Fruit fly (Drosophila melanogaster) whole organism, embryonic: ENCODE data around the gene msn.

ENCODE experiments used
- Atf6 ChIP-seq: fragments of 200-800 bp; sonication (Bioruptor generic); IDR thresholded peaks from 2 replicates; pipeline ENCODE4 v1.3.6; 2022; ENCODE audit warnings: missing biosample characterization, missing genetic modification characterization
- Bgb ChIP-seq: fragments of 200-800 bp; sonication (Bioruptor generic); IDR thresholded peaks from 2 replicates; pipeline ENCODE4 v1.3.6; 2022; ENCODE audit warnings: missing biosample characterization, missing genetic modification characterization; ENCODE audit not compliant: partially characterized antibody
- CG10147 ChIP-seq: fragments of 200-800 bp; sonication (Bioruptor generic); optimal IDR thresholded peaks from 2 replicates; lab custom pipeline; 2019; ENCODE audit warnings: missing biosample characterization, mild to moderate bottlenecking, missing genetic modification characterization, moderate library complexity
- CG10654 ChIP-seq: fragments of 200-800 bp; sonication (Bioruptor generic); optimal IDR thresholded peaks from 2 replicates; lab custom pipeline; 2016; ENCODE audit warnings: missing biosample characterization, missing genetic modification characterization
- CG11398 ChIP-seq: fragments of 200-800 bp; sonication (Bioruptor generic); optimal IDR thresholded peaks from 2 replicates; lab custom pipeline; 2016; ENCODE audit warnings: missing biosample characterization, missing genetic modification characterization
- CG12769 ChIP-seq: fragments of 200-800 bp; sonication (Bioruptor generic); optimal IDR thresholded peaks from 2 replicates; lab custom pipeline; 2019; ENCODE audit warnings: missing biosample characterization, mild to moderate bottlenecking, missing genetic modification characterization, moderate library complexity
- CG13424 ChIP-seq: fragments of 200-800 bp; sonication (Bioruptor generic); optimal IDR thresholded peaks from 2 replicates; lab custom pipeline; 2019; ENCODE audit warnings: missing biosample characterization, mild to moderate bottlenecking, missing genetic modification characterization, moderate library complexity
- CG13775 ChIP-seq: fragments of 200-800 bp; sonication (Bioruptor generic); optimal IDR thresholded peaks from 3 replicates; lab custom pipeline; 2017; ENCODE audit warnings: missing biosample characterization, mild to moderate bottlenecking, missing genetic modification characterization
- CG14710 ChIP-seq: fragments of 200-800 bp; sonication (Bioruptor generic); optimal IDR thresholded peaks from 3 replicates; lab custom pipeline; 2019; ENCODE audit warnings: missing biosample characterization, mild to moderate bottlenecking, missing genetic modification characterization, moderate library complexity
- CG15601 ChIP-seq: fragments of 200-800 bp; sonication (Bioruptor generic); optimal IDR thresholded peaks from 3 replicates; lab custom pipeline; 2019; ENCODE audit warnings: missing biosample characterization, mild to moderate bottlenecking, missing genetic modification characterization, moderate library complexity
- CG1647 ChIP-seq: fragments of 200-800 bp; sonication (Bioruptor generic); optimal IDR thresholded peaks from 3 replicates; lab custom pipeline; 2016; ENCODE audit warnings: missing biosample characterization, missing genetic modification characterization
- CG16863 ChIP-seq: fragments of 200-800 bp; sonication (Bioruptor generic); optimal IDR thresholded peaks from 3 replicates; lab custom pipeline; 2016; ENCODE audit warnings: missing biosample characterization, missing genetic modification characterization
- CG17568 ChIP-seq: fragments of 200-800 bp; sonication (Bioruptor generic); optimal IDR thresholded peaks from 2 replicates; lab custom pipeline; 2018; ENCODE audit warnings: missing biosample characterization, mild to moderate bottlenecking, missing genetic modification characterization, moderate library complexity
- CG17612 ChIP-seq: fragments of 200-800 bp; sonication (Bioruptor generic); IDR thresholded peaks from 2 replicates; pipeline ENCODE4 v1.3.6; 2022; ENCODE audit warnings: missing biosample characterization, missing genetic modification characterization
- CG2129 ChIP-seq: fragments of 200-800 bp; sonication (Bioruptor generic); IDR thresholded peaks from 2 replicates; pipeline ENCODE4 v1.3.6; 2022; ENCODE audit warnings: missing biosample characterization, missing genetic modification characterization; ENCODE audit not compliant: partially characterized antibody
- CG2889 ChIP-seq: fragments of 200-800 bp; sonication (Bioruptor generic); IDR thresholded peaks from 3 replicates; pipeline ENCODE4 v1.3.6; 2022; ENCODE audit warnings: missing biosample characterization, missing genetic modification characterization
- CG3407 ChIP-seq: fragments of 200-800 bp; sonication (Bioruptor generic); optimal IDR thresholded peaks from 2 replicates; lab custom pipeline; 2018; ENCODE audit warnings: missing biosample characterization, mild to moderate bottlenecking, missing genetic modification characterization
- CG4854 ChIP-seq: fragments of 200-800 bp; sonication (Bioruptor generic); optimal IDR thresholded peaks from 2 replicates; lab custom pipeline; 2016; ENCODE audit warnings: missing biosample characterization, missing genetic modification characterization, inconsistent platforms
- CG9609 ChIP-seq: fragments of 200-800 bp; sonication (Bioruptor generic); optimal IDR thresholded peaks from 3 replicates; lab custom pipeline; 2016; ENCODE audit warnings: missing biosample characterization, missing genetic modification characterization
- CG9727 ChIP-seq: fragments of 200-800 bp; sonication (Bioruptor generic); optimal IDR thresholded peaks from 3 replicates; lab custom pipeline; 2017; ENCODE audit warnings: missing biosample characterization, mild to moderate bottlenecking, missing genetic modification characterization
- E2f2 ChIP-seq: fragments of 200-800 bp; sonication (Bioruptor generic); IDR thresholded peaks from 2 replicates; pipeline ENCODE4 v1.3.6; 2022; ENCODE audit warnings: missing biosample characterization, missing genetic modification characterization
- Hey ChIP-seq: fragments of 200-800 bp; sonication (Bioruptor generic); optimal IDR thresholded peaks from 3 replicates; lab custom pipeline; 2018; ENCODE audit warnings: missing biosample characterization, mild to moderate bottlenecking, missing genetic modification characterization
- Hr3 ChIP-seq: fragments of 200-800 bp; sonication (Bioruptor generic); optimal IDR thresholded peaks from 3 replicates; lab custom pipeline; 2016; ENCODE audit warnings: missing biosample characterization, missing genetic modification characterization
- Hr78 ChIP-seq, 2 experiments: fragments of 200-800 bp in 1 of 2; fragments of >200 bp in 1 of 2; sonication (Bioruptor generic) in 1 of 2; optimal IDR thresholded peaks; 2 replicates each; lab custom pipeline; 2017 to 2019; ENCODE audit warnings: missing biosample characterization in 2 of 2, missing genetic modification characterization in 2 of 2, mild to moderate bottlenecking in 1 of 2, moderate library complexity in 1 of 2
- MBD-R2 ChIP-seq: fragments of 200-800 bp; sonication (Bioruptor generic); IDR thresholded peaks from 2 replicates; pipeline ENCODE4 v1.3.6; 2022; ENCODE audit warnings: missing biosample characterization, missing genetic modification characterization
- NK7.1 ChIP-seq: fragments of 200-800 bp; sonication (Bioruptor generic); optimal IDR thresholded peaks from 3 replicates; lab custom pipeline; 2016; ENCODE audit warnings: missing biosample characterization, missing genetic modification characterization
- Nf-YA ChIP-seq: fragments of 200-800 bp; sonication (Bioruptor generic); IDR thresholded peaks from 2 replicates; pipeline ENCODE4 v1.3.6; 2022; ENCODE audit warnings: missing biosample characterization, missing genetic modification characterization
- Six4 ChIP-seq: fragments of 200-800 bp; sonication (Bioruptor generic); optimal IDR thresholded peaks from 2 replicates; lab custom pipeline; 2016; ENCODE audit warnings: missing biosample characterization, missing genetic modification characterization
- Stat92E ChIP-seq, 3 experiments: fragments of >200 bp in 2 of 3; fragments of 200-800 bp in 1 of 3; sonication (Bioruptor generic) in 1 of 3; optimal IDR thresholded peaks; 2 replicates each; lab custom pipeline; 2017 to 2019; ENCODE audit warnings: missing biosample characterization in 3 of 3, missing genetic modification characterization in 3 of 3, mild to moderate bottlenecking in 1 of 3, moderate library complexity in 1 of 3
- TFAM ChIP-seq: fragments of 200-800 bp; sonication (Bioruptor generic); optimal IDR thresholded peaks from 2 replicates; lab custom pipeline; 2017; ENCODE audit warnings: missing biosample characterization, missing genetic modification characterization, inconsistent platforms
- ap ChIP-seq: fragments of 200-800 bp; sonication (Bioruptor generic); IDR thresholded peaks from 2 replicates; pipeline ENCODE4 v1.3.6; 2022; ENCODE audit warnings: missing biosample characterization, missing genetic modification characterization
- ase ChIP-seq: fragments of 200-800 bp; sonication (Bioruptor generic); IDR thresholded peaks from 3 replicates; pipeline ENCODE4 v1.3.6; 2022; ENCODE audit warnings: missing biosample characterization, missing genetic modification characterization
- br ChIP-seq: fragments of >200 bp; optimal IDR thresholded peaks from 2 replicates; lab custom pipeline; 2017
- dimm ChIP-seq: fragments of 200-800 bp; sonication (Bioruptor generic); IDR thresholded peaks from 2 replicates; pipeline ENCODE4 v1.3.6; 2022; ENCODE audit warnings: missing biosample characterization, missing genetic modification characterization
- eve ChIP-seq, 2 experiments: fragments of >200 bp; optimal IDR thresholded peaks; 2 replicates each; lab custom pipeline; 2017; ENCODE audit warnings: missing biosample characterization in 2 of 2, missing genetic modification characterization in 2 of 2
- gcm2 ChIP-seq: fragments of 200-800 bp; sonication (Bioruptor generic); optimal IDR thresholded peaks from 2 replicates; lab custom pipeline; 2016; ENCODE audit warnings: missing biosample characterization, missing genetic modification characterization
- grau ChIP-seq: fragments of 200-800 bp; optimal IDR thresholded peaks from 3 replicates; lab custom pipeline; 2019; ENCODE audit warnings: missing biosample characterization, mild to moderate bottlenecking, missing genetic modification characterization, moderate library complexity
- gro ChIP-seq: fragments of 200-800 bp; sonication (Bioruptor generic); optimal IDR thresholded peaks from 2 replicates; lab custom pipeline; 2016; ENCODE audit warnings: missing biosample characterization, missing genetic modification characterization
- gsb ChIP-seq: fragments of 200-800 bp; sonication (Bioruptor generic); IDR thresholded peaks from 2 replicates; pipeline ENCODE4 v1.3.6; 2022; ENCODE audit warnings: missing biosample characterization, missing genetic modification characterization
- ham ChIP-seq: fragments of 200-800 bp; sonication (Bioruptor generic); IDR thresholded peaks from 2 replicates; pipeline ENCODE4 v1.3.6; 2022; ENCODE audit warnings: missing biosample characterization, missing genetic modification characterization
- jing ChIP-seq: fragments of 200-800 bp; sonication (Bioruptor generic); optimal IDR thresholded peaks from 2 replicates; lab custom pipeline; 2018; ENCODE audit warnings: missing biosample characterization, mild to moderate bottlenecking, missing genetic modification characterization
- otp ChIP-seq: fragments of 200-800 bp; sonication (Bioruptor generic); IDR thresholded peaks from 3 replicates; pipeline ENCODE4, ENCODE4 v1.3.6; 2022; ENCODE audit warnings: missing biosample characterization, missing genetic modification characterization
- pb ChIP-seq: fragments of 200-800 bp; sonication (Bioruptor generic); optimal IDR thresholded peaks from 3 replicates; lab custom pipeline; 2016; ENCODE audit warnings: missing biosample characterization, missing genetic modification characterization
- phol ChIP-seq: fragments of 200-800 bp; sonication (Bioruptor generic); optimal IDR thresholded peaks from 3 replicates; lab custom pipeline; 2018; ENCODE audit warnings: missing biosample characterization, mild to moderate bottlenecking, missing genetic modification characterization, moderate library complexity
- shn ChIP-seq: fragments of 200-800 bp; sonication (Bioruptor generic); optimal IDR thresholded peaks from 3 replicates; lab custom pipeline; 2016; ENCODE audit warnings: missing biosample characterization, missing genetic modification characterization
- tap ChIP-seq: fragments of 200-800 bp; optimal IDR thresholded peaks from 3 replicates; lab custom pipeline; 2019; ENCODE audit warnings: missing biosample characterization, mild to moderate bottlenecking, missing genetic modification characterization, moderate library complexity
- tll ChIP-seq, 2 experiments: fragments of 200-800 bp in 1 of 2; fragments of >200 bp in 1 of 2; sonication (Bioruptor generic) in 1 of 2; optimal IDR thresholded peaks; 2 replicates each; lab custom pipeline; 2017 to 2019; ENCODE audit warnings: missing biosample characterization in 2 of 2, missing genetic modification characterization in 2 of 2, mild to moderate bottlenecking in 1 of 2, moderate library complexity in 1 of 2
- twi ChIP-seq: fragments of 200-800 bp; optimal IDR thresholded peaks from 2 replicates; lab custom pipeline; 2019; ENCODE audit warnings: missing biosample characterization, mild to moderate bottlenecking, missing genetic modification characterization, moderate library complexity
- zfh1 ChIP-seq: fragments of 200-800 bp; sonication (Bioruptor generic); IDR thresholded peaks from 3 replicates; pipeline ENCODE4 v1.3.6; 2022; ENCODE audit warnings: missing biosample characterization, missing genetic modification characterization

The msn gene

dm6 chr3L:2584119-2584805 is 2.1 kb downstream of the msn start (continued):
- no peak for TF ChIP-seq Stat92E (GFP tag; optimal IDR thresholded peaks at IDR 0.05; lab: Kevin White, UChicago)
- TF ChIP-seq tap (tag; lab: Kevin White, UChicago): peak; percentile 71
- TF ChIP-seq pb (GFP tag; lab: Kevin White, UChicago): peak; percentile 65
- peak; percentile 45; the same call in 1 of the 3 replicates for TF ChIP-seq ase (GFP tag; lab: Robert Waterston, UW)
- peak; percentile 47; the same call in 1 of the 2 replicates for TF ChIP-seq E2f2 (GFP tag; lab: Robert Waterston, UW)
- TF ChIP-seq Atf6 (GFP tag; lab: Robert Waterston, UW): peak; percentile 58; the same call in 1 of the 2 replicates
- TF ChIP-seq CG17568: peak; percentile 82
- TF ChIP-seq phol: peak; percentile 87
- TF ChIP-seq ap: peak; percentile 45
- TF ChIP-seq gsb (GFP tag; lab: Robert Waterston, UW): no peak; the same call in none of the 2 replicates
- peak; percentile 65 for TF ChIP-seq NK7.1 (GFP tag; lab: Kevin White, UChicago)
- TF ChIP-seq CG10147 (GFP tag; lab: Kevin White, UChicago): peak; percentile 83
- peak; percentile 56 for TF ChIP-seq CG3407 (GFP tag; lab: Kevin White, UChicago)
- TF ChIP-seq tll (GFP tag; optimal IDR thresholded peaks at IDR 0.05; lab: Kevin White, UChicago): no peak
- peak; percentile 84 for TF ChIP-seq grau (tag; lab: Kevin White, UChicago)
- peak; percentile 80 for TF ChIP-seq CG12769 (tag; lab: Kevin White, UChicago)
- TF ChIP-seq CG9727: peak; percentile 85
- no peak for TF ChIP-seq gcm2
- no peak for TF ChIP-seq MBD-R2 (GFP tag; lab: Robert Waterston, UW)
- peak; percentile 81 for TF ChIP-seq Six4 (GFP tag; lab: Kevin White, UChicago)
- TF ChIP-seq CG4854 (GFP tag; lab: Kevin White, UChicago): peak; percentile 46
- no peak for TF ChIP-seq CG2129 (GFP tag; lab: Robert Waterston, UW)
- TF ChIP-seq otp (GFP tag; lab: Robert Waterston, UW): no peak
- TF ChIP-seq Hr78 (GFP tag; optimal IDR thresholded peaks at IDR 0.05; lab: Kevin White, UChicago): peak in 1 of 2 experiments; percentile 95
- peak; percentile 68 for TF ChIP-seq CG16863 (GFP tag; lab: Kevin White, UChicago)
- TF ChIP-seq CG17612 (GFP tag; lab: Robert Waterston, UW): no peak
- peak; percentile 76 for TF ChIP-seq Hr3 (GFP tag; lab: Kevin White, UChicago)
- no peak for TF ChIP-seq Hey (tag; lab: Kevin White, UChicago)
- TF ChIP-seq Bgb: peak; percentile 58; the same call in 1 of the 2 replicates
- TF ChIP-seq br (lab: Kevin White, UChicago): no peak
- peak; percentile 84 for TF ChIP-seq gro (GFP tag; lab: Kevin White, UChicago)
- TF ChIP-seq CG10654 (GFP tag; lab: Kevin White, UChicago): peak; percentile 65
- peak; percentile 80 for TF ChIP-seq CG13775
- no peak for TF ChIP-seq ham (GFP tag; lab: Robert Waterston, UW)
- peak; percentile 66 for TF ChIP-seq CG9609
- peak; percentile 62; the same call in 2 of the 3 replicates for TF ChIP-seq zfh1
- TF ChIP-seq Nf-YA (GFP tag; lab: Robert Waterston, UW): 0 out of 2 replicates have a peak, but pooled peaks have one; percentile 42
- peak; percentile 20 for TF ChIP-seq TFAM (GFP tag; lab: Kevin White, UChicago)
- peak; percentile 61; the same call in 2 of the 3 replicates for TF ChIP-seq CG2889 (GFP tag; lab: Robert Waterston, UW)
- peak; percentile 89 for TF ChIP-seq CG13424 (tag; lab: Kevin White, UChicago)
- peak; percentile 56 for TF ChIP-seq jing
- peak; percentile 48 for TF ChIP-seq CG11398 (GFP tag; lab: Kevin White, UChicago)
- peak; percentile 78 for TF ChIP-seq CG14710 (tag; lab: Kevin White, UChicago)
- TF ChIP-seq shn: peak; percentile 54
- TF ChIP-seq dimm: no peak
- TF ChIP-seq CG1647: peak; percentile 54
- peak; percentile 53 for TF ChIP-seq twi
- peak; percentile 83 for TF ChIP-seq CG15601 (tag; lab: Kevin White, UChicago)
- peak in 1 of 2 experiments; percentile 95 for TF ChIP-seq eve (GFP tag; optimal IDR thresholded peaks at IDR 0.05; lab: Kevin White, UChicago)
